Worm (Caenorhabditis elegans): ENCODE measurements around the gene F01F1.15.

ce11 chrIII:5833376-5833775 is 36.0 kb downstream of the F01F1.15 start, which contains the start of the genes R12B2.13 and mdt-15:
- no peak for TF ChIP-seq nhr-11 (tag; optimal IDR thresholded peaks at IDR 0.05)
- TF ChIP-seq ztf-11 (tag; optimal IDR thresholded peaks at IDR 0.05): no peak
- no peak for TF ChIP-seq nhr-10 (tag; optimal IDR thresholded peaks at IDR 0.05)
- TF ChIP-seq unc-62 (GFP tag; optimal IDR thresholded peaks at IDR 0.05 in 1 of 2): no peak
- no peak for TF ChIP-seq unc-62 (tag; optimal IDR thresholded peaks at IDR 0.05)
- no peak for TF ChIP-seq tra-1 (GFP tag; IDR thresholded peaks at IDR 0.05)
- TF ChIP-seq aly-2 (tag; optimal IDR thresholded peaks at IDR 0.05): no peak
- TF ChIP-seq ama-1 (optimal IDR thresholded peaks at IDR 0.05): no peak
- TF ChIP-seq skn-1 (tag; optimal IDR thresholded peaks at IDR 0.05): no peak
- TF ChIP-seq unc-130 (GFP tag; optimal IDR thresholded peaks at IDR 0.05): no peak

Data from whole organism, L4 larva.